Worm (Caenorhabditis elegans): ENCODE results near the gene nhr-162.

DNA sequence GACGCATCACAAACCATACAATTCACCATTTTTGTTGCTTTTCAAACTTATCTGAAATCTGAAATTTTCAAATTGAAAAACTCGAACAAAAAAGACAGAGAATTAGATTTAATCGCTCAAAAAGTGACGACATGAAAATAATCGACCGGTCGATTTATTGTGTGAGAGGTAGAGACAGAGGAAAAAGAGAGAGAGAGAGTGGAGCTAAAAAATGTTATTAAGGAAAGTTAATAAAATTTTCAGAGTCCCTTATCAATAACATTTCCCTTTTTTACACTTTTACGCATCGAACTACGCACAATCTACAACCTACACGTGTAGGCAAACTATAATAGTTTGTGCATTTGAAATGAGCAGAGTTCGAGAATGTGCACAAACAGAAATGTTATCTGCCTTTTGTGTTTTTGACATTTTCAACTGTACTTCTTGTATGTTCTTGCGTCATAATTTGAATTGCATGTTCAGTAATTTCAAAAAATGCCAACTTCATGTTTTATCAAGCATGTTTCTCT lies 5.4 kb upstream of the nhr-162 start, which contains the start of gene nhr-107:
- TF ChIP-seq snpc-4 (tag; optimal IDR thresholded peaks at IDR 0.05), result no peak
- no peak for TF ChIP-seq mep-1 (tag; optimal IDR thresholded peaks at IDR 0.05)
- no peak for TF ChIP-seq sptf-1 (tag; optimal IDR thresholded peaks at IDR 0.05)
- no peak for TF ChIP-seq flh-1 (GFP tag; optimal IDR thresholded peaks at IDR 0.05)

Data from whole organism, mixed stage, embryonic.